Fruit fly (Drosophila melanogaster) whole organism, embryonic: ENCODE data around the gene Cyp4d20.

Experiments
- Abd-B ChIP-seq: fragments of 200-800 bp; sonication (Bioruptor generic); optimal IDR thresholded peaks from 2 replicates; lab custom pipeline; 2018; ENCODE audit warnings: missing biosample characterization, mild to moderate bottlenecking, missing genetic modification characterization, moderate library complexity
- Atf3 ChIP-seq: fragments of 200-800 bp; sonication (Bioruptor generic); optimal IDR thresholded peaks from 3 replicates; lab custom pipeline; 2016; ENCODE audit warnings: missing biosample characterization, missing genetic modification characterization
- Atf6 ChIP-seq: fragments of 200-800 bp; sonication (Bioruptor generic); IDR thresholded peaks from 2 replicates; pipeline ENCODE4 v1.3.6; 2022; ENCODE audit warnings: missing biosample characterization, missing genetic modification characterization
- CG10267 ChIP-seq: fragments of 200-800 bp; sonication (Bioruptor generic); optimal IDR thresholded peaks from 2 replicates; lab custom pipeline; 2018; ENCODE audit warnings: missing biosample characterization, mild to moderate bottlenecking, missing genetic modification characterization, moderate library complexity
- CG10321 ChIP-seq: fragments of 200-800 bp; sonication (Bioruptor generic); IDR thresholded peaks from 2 replicates; pipeline ENCODE4 v1.3.6; 2022; ENCODE audit warnings: missing biosample characterization, missing genetic modification characterization
- CG10462 ChIP-seq: fragments of 200-800 bp; sonication (Bioruptor generic); optimal IDR thresholded peaks from 2 replicates; lab custom pipeline; 2016; ENCODE audit warnings: missing biosample characterization, missing genetic modification characterization
- CG11085 ChIP-seq: fragments of 200-800 bp; sonication (Bioruptor generic); IDR thresholded peaks from 2 replicates; pipeline ENCODE4 v1.3.6; 2022; ENCODE audit warnings: missing biosample characterization, missing genetic modification characterization
- CG11093 ChIP-seq: fragments of 200-800 bp; sonication (Bioruptor generic); IDR thresholded peaks from 3 replicates; pipeline ENCODE4 v1.3.6; 2022; ENCODE audit warnings: missing biosample characterization, missing genetic modification characterization
- CG11398 ChIP-seq: fragments of 200-800 bp; sonication (Bioruptor generic); optimal IDR thresholded peaks from 2 replicates; lab custom pipeline; 2016; ENCODE audit warnings: missing biosample characterization, missing genetic modification characterization
- CG11696 ChIP-seq: fragments of 200-800 bp; sonication (Bioruptor generic); IDR thresholded peaks from 2 replicates; pipeline ENCODE4 v1.3.6; 2022; ENCODE audit warnings: missing biosample characterization, missing genetic modification characterization
- CG14014 ChIP-seq: fragments of 200-800 bp; sonication (Bioruptor generic); IDR thresholded peaks from 2 replicates; pipeline ENCODE4 v1.3.6; 2022; ENCODE audit warnings: missing biosample characterization, missing genetic modification characterization
- CG14710 ChIP-seq: fragments of 200-800 bp; sonication (Bioruptor generic); optimal IDR thresholded peaks from 3 replicates; lab custom pipeline; 2019; ENCODE audit warnings: missing biosample characterization, mild to moderate bottlenecking, missing genetic modification characterization, moderate library complexity
- CG16815 ChIP-seq: fragments of 200-800 bp; sonication (Bioruptor generic); optimal IDR thresholded peaks from 3 replicates; lab custom pipeline; 2017; ENCODE audit warnings: missing biosample characterization, mild to moderate bottlenecking, missing genetic modification characterization
- CG2202 ChIP-seq: fragments of 200-800 bp; sonication (Bioruptor generic); optimal IDR thresholded peaks from 2 replicates; lab custom pipeline; 2018; ENCODE audit warnings: missing biosample characterization, mild to moderate bottlenecking, missing genetic modification characterization
- CG31224 ChIP-seq: fragments of 200-800 bp; sonication (Bioruptor generic); IDR thresholded peaks from 2 replicates; pipeline ENCODE4 v1.3.6; 2022; ENCODE audit warnings: missing biosample characterization, missing genetic modification characterization
- CG3163 ChIP-seq: fragments of 200-800 bp; sonication (Bioruptor generic); optimal IDR thresholded peaks from 3 replicates; lab custom pipeline; 2016; ENCODE audit warnings: missing biosample characterization, missing genetic modification characterization
- CG6854 ChIP-seq: fragments of 200-800 bp; sonication (Bioruptor generic); optimal IDR thresholded peaks from 3 replicates; lab custom pipeline; 2017; ENCODE audit warnings: missing biosample characterization, mild to moderate bottlenecking, missing genetic modification characterization
- CG7745 ChIP-seq: fragments of 200-800 bp; sonication (Bioruptor generic); optimal IDR thresholded peaks from 2 replicates; lab custom pipeline; 2018; ENCODE audit warnings: missing biosample characterization, mild to moderate bottlenecking, missing genetic modification characterization, moderate library complexity
- CG7928 ChIP-seq: fragments of 200-800 bp; sonication (Bioruptor generic); optimal IDR thresholded peaks from 2 replicates; lab custom pipeline; 2017; ENCODE audit warnings: missing biosample characterization, mild to moderate bottlenecking, missing genetic modification characterization
- CG8924 ChIP-seq: fragments of 200-800 bp; optimal IDR thresholded peaks from 3 replicates; lab custom pipeline; 2019; ENCODE audit warnings: missing biosample characterization, mild to moderate bottlenecking, missing genetic modification characterization, moderate library complexity
- CTCF ChIP-seq: fragments of 200-800 bp; sonication (Bioruptor generic); optimal IDR thresholded peaks from 2 replicates; lab custom pipeline; 2017; ENCODE audit warnings: missing biosample characterization, mild to moderate bottlenecking, missing genetic modification characterization, moderate library complexity
- Dbx ChIP-seq: fragments of 200-800 bp; sonication (Bioruptor generic); IDR thresholded peaks from 3 replicates; pipeline ENCODE4 v1.3.6; 2022; ENCODE audit warnings: missing biosample characterization, missing genetic modification characterization
- Deaf1 ChIP-seq: fragments of 200-800 bp; optimal IDR thresholded peaks from 3 replicates; lab custom pipeline; 2019; ENCODE audit warnings: missing biosample characterization, mild to moderate bottlenecking, missing genetic modification characterization, moderate library complexity
- Fer2 ChIP-seq: fragments of 200-800 bp; sonication (Bioruptor generic); optimal IDR thresholded peaks from 2 replicates; lab custom pipeline; 2018; ENCODE audit warnings: missing biosample characterization, mild to moderate bottlenecking, missing genetic modification characterization, moderate library complexity
- H2.0 ChIP-seq: fragments of 200-800 bp; sonication (Bioruptor generic); IDR thresholded peaks from 2 replicates; pipeline ENCODE4 v1.3.6; 2022; ENCODE audit warnings: missing biosample characterization, missing genetic modification characterization
- HmgZ ChIP-seq: fragments of 200-800 bp; sonication (Bioruptor generic); optimal IDR thresholded peaks from 2 replicates; lab custom pipeline; 2018; ENCODE audit warnings: missing biosample characterization, mild to moderate bottlenecking, missing genetic modification characterization
- Hmx ChIP-seq: fragments of 200-800 bp; sonication (Bioruptor generic); optimal IDR thresholded peaks from 2 replicates; lab custom pipeline; 2016; ENCODE audit warnings: missing biosample characterization, missing genetic modification characterization
- Lhr ChIP-seq: fragments of 200-800 bp; sonication (Bioruptor generic); optimal IDR thresholded peaks from 3 replicates; lab custom pipeline; 2017; ENCODE audit warnings: mild to moderate bottlenecking, missing biosample characterization, missing genetic modification reagents, missing genetic modification characterization
- Oli ChIP-seq: fragments of 200-800 bp; sonication (Bioruptor generic); optimal IDR thresholded peaks from 2 replicates; lab custom pipeline; 2018; ENCODE audit warnings: missing biosample characterization, mild to moderate bottlenecking, missing genetic modification characterization, moderate library complexity
- Sry-δ ChIP-seq: fragments of 200-800 bp; sonication (Bioruptor generic); optimal IDR thresholded peaks from 2 replicates; lab custom pipeline; 2016; ENCODE audit warnings: missing biosample characterization, missing genetic modification characterization
- Xrp1 ChIP-seq: fragments of 200-800 bp; sonication (Bioruptor generic); IDR thresholded peaks from 2 replicates; pipeline ENCODE4 v1.3.6; 2022; ENCODE audit warnings: missing biosample characterization, missing genetic modification characterization
- ash1 ChIP-seq: fragments of 200-800 bp; sonication (Bioruptor generic); optimal IDR thresholded peaks from 2 replicates; lab custom pipeline; 2018; ENCODE audit warnings: missing biosample characterization, mild to moderate bottlenecking, missing genetic modification characterization
- ato ChIP-seq: fragments of 200-800 bp; sonication (Bioruptor generic); IDR thresholded peaks from 2 replicates; pipeline ENCODE4 v1.3.6; 2022; ENCODE audit warnings: missing biosample characterization, missing genetic modification characterization; ENCODE audit not compliant: partially characterized antibody
- corto ChIP-seq: fragments of 200-800 bp; sonication (Bioruptor generic); optimal IDR thresholded peaks from 2 replicates; lab custom pipeline; 2016; ENCODE audit warnings: missing biosample characterization, mild to moderate bottlenecking, missing genetic modification characterization, moderate library complexity
- crol ChIP-seq: fragments of 200-800 bp; sonication (Bioruptor generic); IDR thresholded peaks from 2 replicates; pipeline ENCODE4 v1.3.6; 2022; ENCODE audit warnings: missing biosample characterization, missing genetic modification characterization
- en ChIP-seq: fragments of 200-800 bp; sonication (Bioruptor generic); optimal IDR thresholded peaks from 2 replicates; lab custom pipeline; 2016; ENCODE audit warnings: missing biosample characterization, missing genetic modification characterization
- fd3F ChIP-seq: fragments of 200-800 bp; sonication (Bioruptor generic); optimal IDR thresholded peaks from 2 replicates; lab custom pipeline; 2018; ENCODE audit warnings: missing biosample characterization, mild to moderate bottlenecking, missing genetic modification characterization, moderate library complexity
- gce ChIP-seq: fragments of 200-800 bp; sonication (Bioruptor generic); IDR thresholded peaks from 3 replicates; pipeline ENCODE4 v1.3.6; 2022; ENCODE audit warnings: missing biosample characterization, missing genetic modification characterization
- gsb ChIP-seq: fragments of 200-800 bp; sonication (Bioruptor generic); IDR thresholded peaks from 2 replicates; pipeline ENCODE4 v1.3.6; 2022; ENCODE audit warnings: missing biosample characterization, missing genetic modification characterization
- ham ChIP-seq: fragments of 200-800 bp; sonication (Bioruptor generic); IDR thresholded peaks from 2 replicates; pipeline ENCODE4 v1.3.6; 2022; ENCODE audit warnings: missing biosample characterization, missing genetic modification characterization
- ken ChIP-seq: fragments of 200-800 bp; sonication (Bioruptor generic); IDR thresholded peaks from 3 replicates; pipeline ENCODE4 v1.3.6; 2022; ENCODE audit warnings: missing biosample characterization, missing genetic modification characterization
- knrl ChIP-seq: fragments of 200-800 bp; sonication (Bioruptor generic); IDR thresholded peaks from 3 replicates; pipeline ENCODE4 v1.3.6; 2022; ENCODE audit warnings: missing biosample characterization, missing genetic modification characterization; ENCODE audit not compliant: partially characterized antibody
- mirr ChIP-seq: fragments of 200-800 bp; sonication (Bioruptor generic); optimal IDR thresholded peaks from 3 replicates; lab custom pipeline; 2018; ENCODE audit warnings: missing biosample characterization, mild to moderate bottlenecking, missing genetic modification characterization
- nau ChIP-seq: fragments of 200-800 bp; sonication (Bioruptor generic); optimal IDR thresholded peaks from 3 replicates; lab custom pipeline; 2017; ENCODE audit warnings: missing biosample characterization, mild to moderate bottlenecking, missing genetic modification characterization, missing genetic modification reagents
- pfk ChIP-seq: fragments of 200-800 bp; sonication (Bioruptor generic); optimal IDR thresholded peaks from 2 replicates; lab custom pipeline; 2018; ENCODE audit warnings: missing biosample characterization, mild to moderate bottlenecking, missing genetic modification characterization, moderate library complexity
- pita ChIP-seq: fragments of 200-800 bp; sonication (Bioruptor generic); optimal IDR thresholded peaks from 2 replicates; lab custom pipeline; 2017; ENCODE audit warnings: missing biosample characterization, mild to moderate bottlenecking, missing genetic modification characterization
- psq ChIP-seq: fragments of 200-800 bp; sonication (Bioruptor generic); optimal IDR thresholded peaks from 2 replicates; lab custom pipeline; 2017; ENCODE audit warnings: missing biosample characterization, missing genetic modification characterization
- repo ChIP-seq: fragments of 200-800 bp; sonication (Bioruptor generic); optimal IDR thresholded peaks from 2 replicates; lab custom pipeline; 2016; ENCODE audit warnings: missing biosample characterization, missing genetic modification characterization
- salm ChIP-seq: fragments of 200-800 bp; sonication (Bioruptor generic); optimal IDR thresholded peaks from 2 replicates; lab custom pipeline; 2018; ENCODE audit warnings: missing biosample characterization, mild to moderate bottlenecking, missing genetic modification characterization
- vnd ChIP-seq: fragments of 200-800 bp; sonication (Bioruptor generic); IDR thresholded peaks from 3 replicates; pipeline ENCODE4 v1.3.6; 2022; ENCODE audit warnings: missing biosample characterization, missing genetic modification characterization; ENCODE audit not compliant: partially characterized antibody

Cyp4d20 gene

dm6 chr3L:2466411-2467015, 11.7 kb downstream of the Cyp4d20 start (continued):
- peak; percentile 36; the same call in 1 of the 2 replicates for TF ChIP-seq Atf6 (GFP tag; lab: Robert Waterston, UW)
- no peak for TF ChIP-seq gce (GFP tag; lab: Robert Waterston, UW)
- TF ChIP-seq repo (GFP tag; lab: Kevin White, UChicago), result peak; percentile 37
- peak; percentile 67 for TF ChIP-seq CG7745
- TF ChIP-seq Dbx, result 0 out of 3 replicates have a peak, but pooled peaks have one; percentile 51
- no peak for TF ChIP-seq Atf3 (GFP tag; lab: Kevin White, UChicago)
- TF ChIP-seq psq (GFP tag; lab: Kevin White, UChicago), result peak; percentile 9
- TF ChIP-seq Fer2, result no peak
- no peak for TF ChIP-seq crol
- peak; percentile 81 for TF ChIP-seq CG10267 (tag; lab: Kevin White, UChicago)
- TF ChIP-seq CG14014, result peak; percentile 42; the same call in 1 of the 2 replicates
- TF ChIP-seq Deaf1, result peak; percentile 49
- TF ChIP-seq ken, result peak; percentile 52; the same call in 2 of the 3 replicates
- TF ChIP-seq ash1, result no peak
- TF ChIP-seq vnd, result no peak
- no peak for TF ChIP-seq CG10321 (GFP tag; lab: Robert Waterston, UW)
- TF ChIP-seq Hmx (GFP tag; lab: Kevin White, UChicago), result no peak
- peak; percentile 77 for TF ChIP-seq CG8924 (tag; lab: Kevin White, UChicago)
- no peak for TF ChIP-seq H2.0 (GFP tag; lab: Robert Waterston, UW)
- TF ChIP-seq CG3163 (GFP tag; lab: Kevin White, UChicago), result peak; percentile 100
- peak; percentile 42 for TF ChIP-seq pfk (GFP tag; lab: Kevin White, UChicago)
- TF ChIP-seq CTCF (GFP tag; lab: Kevin White, UChicago), result peak; percentile 98
- TF ChIP-seq CG7928, result peak; percentile 13
- no peak for TF ChIP-seq CG11093 (GFP tag; lab: Robert Waterston, UW)
- TF ChIP-seq Abd-B (GFP tag; lab: Kevin White, UChicago), result no peak
- TF ChIP-seq CG10462 (GFP tag; lab: Kevin White, UChicago), result no peak
- peak; percentile 67 for TF ChIP-seq Sry-δ
- TF ChIP-seq CG2202 (tag; lab: Kevin White, UChicago), result peak; percentile 20
- TF ChIP-seq CG31224, result no peak
- TF ChIP-seq CG11696 (GFP tag; lab: Robert Waterston, UW), result 0 out of 2 replicates have a peak, but pooled peaks have one; percentile 13
- TF ChIP-seq CG11398 (GFP tag; lab: Kevin White, UChicago), result peak; percentile 47
- TF ChIP-seq Oli (tag; lab: Kevin White, UChicago), result no peak
- TF ChIP-seq salm (tag; lab: Kevin White, UChicago), result no peak
- peak; percentile 83 for TF ChIP-seq CG14710 (tag; lab: Kevin White, UChicago)
- no peak for TF ChIP-seq CG16815
- TF ChIP-seq pita, result peak; percentile 96
- no peak for TF ChIP-seq en (GFP tag; lab: Kevin White, UChicago)
- no peak for TF ChIP-seq CG6854
- 0 out of 2 replicates have a peak, but pooled peaks have one; percentile 25 for TF ChIP-seq ato (GFP tag; lab: Robert Waterston, UW)
- TF ChIP-seq fd3F (GFP tag; lab: Kevin White, UChicago), result no peak
- peak; percentile 90 for TF ChIP-seq Lhr (GFP tag; lab: Kevin White, UChicago)
- no peak for TF ChIP-seq CG11085 (GFP tag; lab: Robert Waterston, UW)
- no peak for TF ChIP-seq gsb (GFP tag; lab: Robert Waterston, UW)
- peak; percentile 50 for TF ChIP-seq nau (GFP tag; lab: Kevin White, UChicago)
- TF ChIP-seq ham (GFP tag; lab: Robert Waterston, UW), result no peak
- TF ChIP-seq mirr (GFP tag; lab: Kevin White, UChicago), result no peak
- TF ChIP-seq corto (GFP tag; lab: Kevin White, UChicago), result no peak
- no peak; the same call in 1 of the 2 replicates for TF ChIP-seq Xrp1 (GFP tag; lab: Robert Waterston, UW)
- TF ChIP-seq HmgZ, result peak; percentile 72
- TF ChIP-seq knrl (GFP tag; lab: Robert Waterston, UW), result peak; percentile 54; the same call in 1 of the 3 replicates
